Worm (Caenorhabditis elegans): ENCODE measurements around the gene T28A8.8.

DNA sequence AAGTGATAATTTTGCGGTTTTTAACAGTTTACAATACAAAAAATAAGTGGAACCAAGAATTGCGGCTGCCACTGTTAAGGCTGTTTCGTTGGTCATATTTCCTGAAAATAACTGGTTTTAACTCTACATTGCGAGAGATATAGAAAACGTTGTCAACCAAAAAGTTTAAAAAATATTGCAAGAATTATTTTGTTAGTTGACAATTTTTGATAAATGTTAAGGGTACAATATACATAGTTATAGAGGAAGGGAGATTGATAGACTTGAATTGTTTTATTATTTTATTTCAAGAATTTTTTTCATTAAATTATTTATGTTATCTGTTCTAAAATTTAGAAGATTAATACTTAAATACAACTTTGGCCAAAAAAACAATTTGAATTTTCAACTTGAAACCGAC, 40.8 kb downstream of the T28A8.8 start, which contains the start of gene acs-5:
- TF ChIP-seq aly-2 (tag; optimal IDR thresholded peaks at IDR 0.05) (no peak), fkh-10 (GFP tag; optimal IDR thresholded peaks at IDR 0.05) (no peak), pha-4 (tag; optimal IDR thresholded peaks at IDR 0.05) (no peak), daf-12 (tag; optimal IDR thresholded peaks at IDR 0.05) (no peak), snpc-4 (tag; optimal IDR thresholded peaks at IDR 0.05) (no peak), fos-1 (tag; optimal IDR thresholded peaks at IDR 0.05) (no peak), lsy-12 (tag; optimal IDR thresholded peaks at IDR 0.05) (no peak), unc-62 (GFP tag; optimal IDR thresholded peaks at IDR 0.05) (no peak), mdl-1 (tag; optimal IDR thresholded peaks at IDR 0.05) (no peak), nhr-25 (tag; optimal IDR thresholded peaks at IDR 0.05) (no peak), pqm-1 (tag; optimal IDR thresholded peaks at IDR 0.05) (no peak), elt-2 (tag; optimal IDR thresholded peaks at IDR 0.05) (no peak), ztf-4 (tag; optimal IDR thresholded peaks at IDR 0.05) (no peak), elt-1 (tag; optimal IDR thresholded peaks at IDR 0.05) (no peak)
